Worm (Caenorhabditis elegans) whole organism, L3 larva: ENCODE measurements around the gene aass-1.

Experiments
- daf-12 ChIP-seq: fragments of 150-350 bp; optimal IDR thresholded peaks from 2 replicates; lab custom pipeline; 2014; ENCODE audit warnings: missing biosample characterization, missing genetic modification reagents, missing genetic modification characterization
- eor-1 ChIP-seq, 2 experiments: fragments of 150-350 bp; optimal IDR thresholded peaks; 2 replicates each; lab custom pipeline; 2014 to 2018; ENCODE audit warnings: missing biosample characterization in 2 of 2, missing genetic modification characterization in 2 of 2

DNA sequence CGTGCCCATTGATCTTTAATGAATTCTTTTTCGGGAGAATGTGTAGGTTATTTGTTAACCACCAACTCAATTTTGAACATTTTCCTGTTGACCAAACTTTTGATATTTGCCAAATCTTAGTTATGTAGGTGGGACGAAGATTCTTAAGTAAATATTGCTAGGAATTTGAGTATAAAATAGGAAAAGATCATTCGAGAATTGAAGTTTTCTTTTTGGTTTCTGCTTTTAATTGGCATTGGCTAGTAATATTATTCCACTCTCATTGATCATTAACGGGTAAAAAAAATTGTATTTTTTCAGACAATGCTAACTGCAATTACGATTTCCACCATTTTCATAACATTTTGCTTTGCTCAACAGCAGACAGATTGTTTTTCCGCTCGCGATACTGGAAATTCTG is 21.2 kb downstream of the aass-1 start, which contains the start of gene T21D12.12:
- no peak for TF ChIP-seq daf-12 (tag; lab: Kevin White, UChicago)
- TF ChIP-seq eor-1 (tag; optimal IDR thresholded peaks at IDR 0.05; lab: Kevin White, UChicago) = no peak
